Worm (Caenorhabditis elegans): ENCODE results near the gene pmp-1.

DNA sequence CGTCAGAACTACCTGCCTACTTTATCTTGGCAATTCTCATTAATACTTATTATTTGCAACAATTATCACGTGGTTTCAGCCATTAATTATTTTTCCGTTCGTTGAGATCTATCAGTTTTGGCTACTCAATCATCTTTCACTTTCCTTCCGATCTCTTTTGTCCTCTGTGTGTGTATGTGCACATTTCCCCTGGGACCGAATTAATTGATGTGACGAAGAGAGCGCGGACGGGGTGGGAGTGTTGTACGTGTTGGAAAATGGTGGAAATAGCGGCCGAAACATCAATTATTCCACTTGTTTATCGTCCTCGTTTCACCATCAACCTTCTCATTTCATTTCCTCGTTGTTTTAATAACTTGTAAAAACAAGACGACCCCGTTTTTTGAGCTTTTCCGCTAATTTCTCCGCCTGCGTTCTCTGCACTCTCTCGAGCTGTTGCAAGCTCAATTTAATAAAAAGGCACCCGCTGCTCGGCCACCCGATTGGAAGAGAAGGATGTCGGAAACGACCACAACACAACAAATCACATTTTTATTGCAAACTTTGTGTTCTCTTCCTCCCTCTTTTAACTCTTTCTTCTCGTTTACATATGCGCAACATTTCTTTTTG, 45.2 kb downstream of the pmp-1 start:
- TF ChIP-seq mdl-1 (tag; optimal IDR thresholded peaks at IDR 0.05) (peak in 1 of 2 experiments; percentile 51), nhr-25 (tag; optimal IDR thresholded peaks at IDR 0.05; ENCODE audit: borderline replicate concordance, insufficient read depth) (no peak), skn-1 (tag; optimal IDR thresholded peaks at IDR 0.05) (no peak), madf-5 (GFP tag; IDR thresholded peaks at IDR 0.05) (no peak), pha-4 (GFP tag; IDR thresholded peaks at IDR 0.05) (no peak), pha-4 (tag; optimal IDR thresholded peaks at IDR 0.05) (no peak), snpc-4 (tag; optimal IDR thresholded peaks at IDR 0.05) (no peak), nhr-237 (tag; optimal IDR thresholded peaks at IDR 0.05) (no peak), egl-27 (tag; optimal IDR thresholded peaks at IDR 0.05) (no peak), nhr-6 (tag; optimal IDR thresholded peaks at IDR 0.05) (no peak), F37D6.2 (tag; optimal IDR thresholded peaks at IDR 0.05) (no peak), nhr-77 (tag; optimal IDR thresholded peaks at IDR 0.05) (no peak), lin-13 (GFP tag; optimal IDR thresholded peaks at IDR 0.05) (no peak)

Data from whole organism, L4 larva.